Fruit fly (Drosophila melanogaster): Measurements from ENCODE around the gene gdl.

- no peak for TF ChIP-seq CTCF (optimal IDR thresholded peaks at IDR 0.05)
- no peak for TF ChIP-seq CG8478 (optimal IDR thresholded peaks at IDR 0.05)
These were observed 15.9 kb downstream of the gdl start, which contains the start of gene CG33986 for dm6 chr3L:15525153-15525552.

All from S2 (cell line).